Worm (Caenorhabditis elegans): ENCODE results near the gene lido-16.

- no peak for TF ChIP-seq scrt-1 (GFP tag; IDR thresholded peaks at IDR 0.05)
- TF ChIP-seq ama-1 (optimal IDR thresholded peaks at IDR 0.05): no peak
- no peak for TF ChIP-seq hnd-1 (tag; optimal IDR thresholded peaks at IDR 0.05)
- no peak for TF ChIP-seq sea-1 (GFP tag; conservative IDR thresholded peaks at IDR 0.05)
- no peak for TF ChIP-seq flt-1 (GFP tag; IDR thresholded peaks at IDR 0.05)
- no peak for TF ChIP-seq ets-7 (tag; optimal IDR thresholded peaks at IDR 0.05)
- no peak for TF ChIP-seq B0310.2 (tag; optimal IDR thresholded peaks at IDR 0.05)
- no peak for TF ChIP-seq hmg-4 (GFP tag; optimal IDR thresholded peaks at IDR 0.05)
- TF ChIP-seq aly-1 (tag; optimal IDR thresholded peaks at IDR 0.05): no peak
- no peak for TF ChIP-seq pes-1 (GFP tag; IDR thresholded peaks at IDR 0.05)
- no peak for TF ChIP-seq F13C5.2 (tag; optimal IDR thresholded peaks at IDR 0.05)
- TF ChIP-seq ceh-13 (GFP tag; optimal IDR thresholded peaks at IDR 0.05): no peak
- no peak for TF ChIP-seq tra-4 (tag; optimal IDR thresholded peaks at IDR 0.05)
- TF ChIP-seq hmbx-1 (tag; optimal IDR thresholded peaks at IDR 0.05): no peak
These were observed 41.4 kb upstream of the lido-16 start for ce11 chrII:6526136-6526684.
